Fruit fly (Drosophila melanogaster) whole organism, pupa: ENCODE data around the gene CG12321.

ENCODE experiments used
- CG10348 ChIP-seq: fragments of 200-800 bp; sonication (Bioruptor generic); IDR thresholded peaks from 2 replicates; pipeline ENCODE4 v1.3.6; 2022; ENCODE audit warnings: missing biosample characterization, missing genetic modification characterization
- CG12605 ChIP-seq: fragments of 200-800 bp; sonication (Bioruptor generic); IDR thresholded peaks from 2 replicates; pipeline ENCODE4 v1.3.6; 2022; ENCODE audit warnings: missing biosample characterization, missing genetic modification characterization
- CG13204 ChIP-seq: fragments of 200-800 bp; sonication (Bioruptor generic); optimal IDR thresholded peaks from 2 replicates; lab custom pipeline; 2018; ENCODE audit warnings: missing biosample characterization, mild to moderate bottlenecking, missing genetic modification characterization, moderate library complexity
- CG14655 ChIP-seq: fragments of 200-800 bp; sonication (Bioruptor generic); optimal IDR thresholded peaks from 3 replicates; lab custom pipeline; 2017; ENCODE audit warnings: mild to moderate bottlenecking, missing biosample characterization, missing genetic modification reagents, missing genetic modification characterization
- CG15710 ChIP-seq: fragments of 200-800 bp; sonication (Bioruptor generic); optimal IDR thresholded peaks from 2 replicates; lab custom pipeline; 2018; ENCODE audit warnings: missing biosample characterization, mild to moderate bottlenecking, missing genetic modification characterization, moderate library complexity
- CG17806 ChIP-seq: fragments of 200-800 bp; sonication (Bioruptor generic); optimal IDR thresholded peaks from 2 replicates; lab custom pipeline; 2018; ENCODE audit warnings: missing biosample characterization, mild to moderate bottlenecking, missing genetic modification characterization, moderate library complexity
- CG32121 ChIP-seq: fragments of 200-800 bp; sonication (Bioruptor generic); IDR thresholded peaks from 2 replicates; pipeline ENCODE4 v1.3.6; 2022; ENCODE audit warnings: missing biosample characterization, missing genetic modification characterization
- CG34367 ChIP-seq: fragments of 200-800 bp; sonication (Bioruptor generic); optimal IDR thresholded peaks from 2 replicates; lab custom pipeline; 2018; ENCODE audit warnings: missing biosample characterization, mild to moderate bottlenecking, missing genetic modification characterization
- CG4496 ChIP-seq: fragments of 200-800 bp; sonication (Bioruptor generic); IDR thresholded peaks from 3 replicates; pipeline ENCODE4 v1.3.6; 2022; ENCODE audit warnings: missing biosample characterization, missing genetic modification characterization
- CG8159 ChIP-seq: fragments of 200-800 bp; sonication (Bioruptor generic); optimal IDR thresholded peaks from 3 replicates; lab custom pipeline; 2018; ENCODE audit warnings: missing biosample characterization, mild to moderate bottlenecking, missing genetic modification characterization, moderate library complexity
- CG8301 ChIP-seq: fragments of 200-800 bp; sonication (Bioruptor generic); optimal IDR thresholded peaks from 2 replicates; lab custom pipeline; 2018; ENCODE audit warnings: missing biosample characterization, mild to moderate bottlenecking, missing genetic modification characterization
- CG9948 ChIP-seq: fragments of 200-800 bp; sonication (Bioruptor generic); optimal IDR thresholded peaks from 2 replicates; lab custom pipeline; 2018; ENCODE audit warnings: missing biosample characterization, mild to moderate bottlenecking, missing genetic modification characterization, moderate library complexity
- D1 ChIP-seq: fragments of 200-800 bp; sonication (Bioruptor generic); optimal IDR thresholded peaks from 2 replicates; lab custom pipeline; 2018; ENCODE audit warnings: missing biosample characterization, mild to moderate bottlenecking, missing genetic modification characterization, moderate library complexity
- EcR ChIP-seq: fragments of 200-800 bp; sonication (Bioruptor generic); optimal IDR thresholded peaks from 3 replicates; lab custom pipeline; 2019; ENCODE audit warnings: missing biosample characterization, missing genetic modification characterization, mild to moderate bottlenecking, moderate library complexity, missing genetic modification reagents
- Ets98B ChIP-seq: fragments of 200-800 bp; sonication (Bioruptor generic); IDR thresholded peaks from 2 replicates; pipeline ENCODE4 v1.3.6; 2022; ENCODE audit warnings: missing biosample characterization, missing genetic modification characterization
- Pif1A ChIP-seq: fragments of 200-800 bp; sonication (Bioruptor generic); optimal IDR thresholded peaks from 3 replicates; lab custom pipeline; 2016; ENCODE audit warnings: missing biosample characterization, missing genetic modification characterization
- Pif1B ChIP-seq: fragments of 200-800 bp; sonication (Bioruptor generic); optimal IDR thresholded peaks from 3 replicates; lab custom pipeline; 2016; ENCODE audit warnings: missing biosample characterization, missing genetic modification characterization
- Snoo ChIP-seq: fragments of 200-800 bp; sonication (Bioruptor generic); optimal IDR thresholded peaks from 3 replicates; lab custom pipeline; 2017; ENCODE audit warnings: missing biosample characterization, mild to moderate bottlenecking, missing genetic modification characterization, inconsistent platforms
- fd96Ca ChIP-seq: fragments of 200-800 bp; sonication (Bioruptor generic); IDR thresholded peaks from 3 replicates; pipeline ENCODE4 v1.3.6; 2022; ENCODE audit warnings: missing biosample characterization, missing genetic modification characterization
- gl ChIP-seq: fragments of 200-800 bp; sonication (Bioruptor generic); optimal IDR thresholded peaks from 2 replicates; lab custom pipeline; 2018; ENCODE audit warnings: missing biosample characterization, mild to moderate bottlenecking, missing genetic modification characterization
- rn ChIP-seq: fragments of 200-800 bp; sonication (Bioruptor generic); IDR thresholded peaks from 2 replicates; pipeline ENCODE4 v1.3.6; 2022; ENCODE audit warnings: missing biosample characterization, missing genetic modification characterization

Gene CG12321

dm6 chr3R:18168398-18168797 is 20.1 kb downstream of the CG12321 start:
- TF ChIP-seq CG15710 (tag; lab: Kevin White, UChicago) (peak; percentile 25), CG8301 (no peak), CG12605 (GFP tag; lab: Robert Waterston, UW) (peak; percentile 88), CG13204 (GFP tag; lab: Kevin White, UChicago) (no peak), D1 (tag; lab: Kevin White, UChicago) (no peak), Snoo (tag; lab: Kevin White, UChicago) (no peak), CG32121 (GFP tag; lab: Robert Waterston, UW) (peak; percentile 44), Pif1B (GFP tag; lab: Kevin White, UChicago) (no peak), CG4496 (GFP tag; lab: Robert Waterston, UW) (0 out of 3 replicates have a peak, but pooled peaks have one; percentile 53), gl (tag; lab: Kevin White, UChicago) (no peak), Pif1A (peak; percentile 33), CG14655 (GFP tag; lab: Kevin White, UChicago) (no peak), EcR (GFP tag; lab: Kevin White, UChicago) (peak; percentile 28), CG17806 (peak; percentile 2), CG8159 (tag; lab: Kevin White, UChicago) (peak; percentile 27), rn (GFP tag; lab: Robert Waterston, UW) (no peak), CG34367 (tag; lab: Kevin White, UChicago) (peak; percentile 21), fd96Ca (peak; percentile 54; the same call in 2 of the 3 replicates), CG10348 (GFP tag; lab: Robert Waterston, UW) (no peak), CG9948 (tag; lab: Kevin White, UChicago) (no peak), Ets98B (GFP tag; lab: Robert Waterston, UW) (peak; percentile 51)

dm6 chr3R:18167416-18168237 is 20.9 kb downstream of the CG12321 start, which contains the start of gene wrd:
TSS of gene wrd (plus strand) at chr3R:18167757.
- no peak for TF ChIP-seq CG14655 (GFP tag; lab: Kevin White, UChicago)
- TF ChIP-seq D1 (tag; lab: Kevin White, UChicago), result no peak
- TF ChIP-seq CG17806, result no peak
- no peak for TF ChIP-seq Snoo (tag; lab: Kevin White, UChicago)
- TF ChIP-seq fd96Ca, result no peak
- TF ChIP-seq CG8159 (tag; lab: Kevin White, UChicago), result peak; percentile 43
- TF ChIP-seq CG15710 (tag; lab: Kevin White, UChicago), result peak; percentile 30

- no peak for TF ChIP-seq CG14655 (GFP tag; lab: Kevin White, UChicago)
- TF ChIP-seq Ets98B (GFP tag; lab: Robert Waterston, UW), result no peak
- TF ChIP-seq CG32121 (GFP tag; lab: Robert Waterston, UW), result no peak
- TF ChIP-seq Pif1A, result no peak
- TF ChIP-seq fd96Ca, result no peak
- no peak for TF ChIP-seq CG12605 (GFP tag; lab: Robert Waterston, UW)
- no peak for TF ChIP-seq CG9948 (tag; lab: Kevin White, UChicago)
- no peak for TF ChIP-seq CG8159 (tag; lab: Kevin White, UChicago)
- TF ChIP-seq Snoo (tag; lab: Kevin White, UChicago), result no peak
- no peak for TF ChIP-seq gl (tag; lab: Kevin White, UChicago)
- TF ChIP-seq EcR (GFP tag; lab: Kevin White, UChicago), result no peak
- TF ChIP-seq CG13204 (GFP tag; lab: Kevin White, UChicago), result no peak
- TF ChIP-seq CG8301, result no peak
- no peak for TF ChIP-seq CG34367 (tag; lab: Kevin White, UChicago)
- TF ChIP-seq Pif1B (GFP tag; lab: Kevin White, UChicago), result no peak
- TF ChIP-seq CG15710 (tag; lab: Kevin White, UChicago), result no peak
- TF ChIP-seq D1 (tag; lab: Kevin White, UChicago), result no peak
- no peak for TF ChIP-seq CG10348 (GFP tag; lab: Robert Waterston, UW)
Measured at dm6 chr3R:18167173-18167415, 21.4 kb downstream of the CG12321 start, which contains the start of the genes CG7215 and Prx5. TSS of gene CG7215 (minus strand) at chr3R:18167273. TSS of gene Prx5 (minus strand) at chr3R:18167273.

dm6 chr3R:18166261-18166720 is 22.2 kb downstream of the CG12321 start:
- TF ChIP-seq Pif1A (no peak), CG34367 (tag; lab: Kevin White, UChicago) (no peak), CG4496 (GFP tag; lab: Robert Waterston, UW) (0 out of 3 replicates have a peak, but pooled peaks have one; percentile 14), CG13204 (GFP tag; lab: Kevin White, UChicago) (no peak), rn (GFP tag; lab: Robert Waterston, UW) (no peak), Ets98B (GFP tag; lab: Robert Waterston, UW) (no peak), gl (tag; lab: Kevin White, UChicago) (no peak), fd96Ca (0 out of 3 replicates have a peak, but pooled peaks have one; percentile 21), CG32121 (GFP tag; lab: Robert Waterston, UW) (no peak; the same call in 1 of the 2 replicates)

dm6 chr3R:18164052-18164722 is 24.3 kb downstream of the CG12321 start, which contains the start of the genes CG7218 and Cbp20:
TSS of gene CG7218 (minus strand) at chr3R:18164397.
TSS of gene Cbp20 (plus strand) at chr3R:18164661.
- TF ChIP-seq EcR (GFP tag; lab: Kevin White, UChicago) (peak; percentile 0), gl (tag; lab: Kevin White, UChicago) (no peak), Ets98B (GFP tag; lab: Robert Waterston, UW) (peak; percentile 68), CG8159 (tag; lab: Kevin White, UChicago) (peak; percentile 59), rn (GFP tag; lab: Robert Waterston, UW) (peak; percentile 59), Snoo (tag; lab: Kevin White, UChicago) (peak; percentile 46), CG32121 (GFP tag; lab: Robert Waterston, UW) (peak; percentile 33; the same call in 1 of the 2 replicates), Pif1B (GFP tag; lab: Kevin White, UChicago) (peak; percentile 47), CG9948 (tag; lab: Kevin White, UChicago) (peak; percentile 7), Pif1A (peak; percentile 53), CG15710 (tag; lab: Kevin White, UChicago) (peak; percentile 51), CG17806 (peak; percentile 25), CG34367 (tag; lab: Kevin White, UChicago) (no peak), CG14655 (GFP tag; lab: Kevin White, UChicago) (no peak), CG10348 (GFP tag; lab: Robert Waterston, UW) (no peak), fd96Ca (no peak), CG4496 (GFP tag; lab: Robert Waterston, UW) (peak; percentile 75), CG12605 (GFP tag; lab: Robert Waterston, UW) (no peak), D1 (tag; lab: Kevin White, UChicago) (no peak), CG13204 (GFP tag; lab: Kevin White, UChicago) (no peak), CG8301 (no peak)
